Worm (Caenorhabditis elegans) whole organism, L1 larva: ENCODE results near the gene T01C8.2.

Experiments used
- C04F5.9 ChIP-seq: sonication (generic microtip); optimal IDR thresholded peaks from 2 replicates; lab custom pipeline; 2016; ENCODE audit warnings: missing genetic modification characterization, missing compliant biosample characterization
- C16A3.4 ChIP-seq: fragments of 150-350 bp; optimal IDR thresholded peaks from 2 replicates; lab custom pipeline; 2014; ENCODE audit warnings: missing biosample characterization, missing genetic modification characterization
- F16B12.6 ChIP-seq: fragments of 150-350 bp; optimal IDR thresholded peaks from 2 replicates; lab custom pipeline; 2014; ENCODE audit warnings: missing biosample characterization, missing genetic modification characterization
- blmp-1 ChIP-seq: fragments of 150-350 bp; optimal IDR thresholded peaks from 2 replicates; lab custom pipeline; 2014; ENCODE audit warnings: missing biosample characterization, missing genetic modification characterization
- ceh-88 ChIP-seq: fragments of 200-800 bp; sonication (Bioruptor generic); IDR thresholded peaks from 2 replicates; pipeline ENCODE4 v1.3.6; 2022; ENCODE audit warnings: missing genetic modification characterization, missing compliant biosample characterization
- efl-1 ChIP-seq, 4 experiments: fragments of 150-350 bp; optimal IDR thresholded peaks in 3 of 4; peaks in 1 of 4; 1 replicate in 1 of 4; 2 replicates in 3 of 4; lab custom pipeline; 2014; ENCODE audit warnings: missing biosample characterization in 2 of 4, missing genetic modification characterization in 2 of 4, missing genetic modification reagents in 2 of 4
- egl-13 ChIP-seq: sonication (generic microtip); optimal IDR thresholded peaks from 2 replicates; lab custom pipeline; 2016; ENCODE audit warnings: missing genotype, missing genetic modification reagents, missing genetic modification characterization, missing compliant biosample characterization
- elt-2 ChIP-seq: sonication (generic microtip); optimal IDR thresholded peaks from 2 replicates; lab custom pipeline; 2016; ENCODE audit warnings: missing genetic modification characterization, mild to moderate bottlenecking, inconsistent platforms, missing compliant biosample characterization, missing genetic modification reagents
- elt-3 ChIP-seq, 6 experiments: fragments of 150-350 bp in 1 of 6; sonication (generic microtip); optimal IDR thresholded peaks; 2 replicates each; lab custom pipeline; 2017 to 2018; ENCODE audit warnings: missing biosample characterization in 6 of 6, missing genetic modification characterization in 6 of 6, inconsistent platforms in 1 of 6
- fkh-10 ChIP-seq: sonication (generic microtip); optimal IDR thresholded peaks from 2 replicates; lab custom pipeline; 2017; ENCODE audit warnings: missing biosample characterization, missing genetic modification reagents, missing genetic modification characterization
- fkh-4 ChIP-seq: sonication (generic microtip); optimal IDR thresholded peaks from 2 replicates; lab custom pipeline; 2016; ENCODE audit warnings: missing compliant biosample characterization, missing genetic modification characterization, borderline replicate concordance
- fkh-8 ChIP-seq: sonication (generic microtip); optimal IDR thresholded peaks from 2 replicates; lab custom pipeline; 2016; ENCODE audit warnings: mild to moderate bottlenecking, missing genetic modification characterization, missing compliant biosample characterization
- fos-1 ChIP-seq: fragments of 150-350 bp; optimal IDR thresholded peaks from 2 replicates; lab custom pipeline; 2014; ENCODE audit warnings: missing biosample characterization, missing genetic modification characterization
- grh-1 ChIP-seq: fragments of 200-800 bp; sonication (Bioruptor generic); IDR thresholded peaks from 2 replicates; pipeline ENCODE4 v1.3.6; 2022; ENCODE audit warnings: missing genetic modification reagents, missing genetic modification characterization, missing compliant biosample characterization
- hlh-17 ChIP-seq: fragments of 200-800 bp; sonication (Bioruptor generic); optimal IDR thresholded peaks from 2 replicates; lab custom pipeline; 2018; ENCODE audit warnings: missing genetic modification characterization, mild to moderate bottlenecking, missing compliant biosample characterization, moderate library complexity, borderline replicate concordance
- hlh-4 ChIP-seq: sonication (generic microtip); optimal IDR thresholded peaks from 2 replicates; lab custom pipeline; 2016; ENCODE audit warnings: mild to moderate bottlenecking, missing genetic modification characterization, missing compliant biosample characterization
- isw-1 ChIP-seq: fragments of 200-800 bp; sonication (Bioruptor generic); IDR thresholded peaks from 2 replicates; pipeline ENCODE4 v1.3.6; 2022; ENCODE audit warnings: missing genetic modification characterization, missing compliant biosample characterization
- lin-13 ChIP-seq: fragments of 150-350 bp; optimal IDR thresholded peaks from 2 replicates; lab custom pipeline; 2014; ENCODE audit warnings: missing biosample characterization, missing genetic modification reagents, missing genetic modification characterization
- lin-14 ChIP-seq: fragments of 200-800 bp; sonication (Bioruptor generic); optimal IDR thresholded peaks from 2 replicates; lab custom pipeline; 2018; ENCODE audit warnings: mild to moderate bottlenecking, missing genetic modification characterization, moderate library complexity, missing compliant biosample characterization
- lin-15B ChIP-seq: fragments of 150-350 bp; sonication (generic microtip); optimal IDR thresholded peaks from 3 replicates; lab custom pipeline; 2014; ENCODE audit warnings: missing biosample characterization, missing genetic modification characterization
- lin-35 ChIP-seq, 2 experiments: fragments of 150-350 bp; optimal IDR thresholded peaks; 2 replicates each; lab custom pipeline; 2014; ENCODE audit warnings: missing biosample characterization in 2 of 2, missing genetic modification characterization in 2 of 2, missing genetic modification reagents in 2 of 2
- mdl-1 ChIP-seq, 2 experiments: fragments of 150-350 bp; optimal IDR thresholded peaks; 2 replicates each; lab custom pipeline; 2014 to 2017; ENCODE audit warnings: missing biosample characterization in 2 of 2, missing genetic modification characterization in 2 of 2, inconsistent platforms in 1 of 2
- mef-2 ChIP-seq: fragments of 150-350 bp; optimal IDR thresholded peaks from 2 replicates; lab custom pipeline; 2014; ENCODE audit warnings: missing biosample characterization, missing genetic modification characterization
- nhr-11 ChIP-seq: fragments of 150-350 bp; optimal IDR thresholded peaks from 2 replicates; lab custom pipeline; 2014; ENCODE audit warnings: missing biosample characterization, missing genetic modification characterization
- nhr-12 ChIP-seq: sonication (generic microtip); optimal IDR thresholded peaks from 2 replicates; lab custom pipeline; 2017; ENCODE audit warnings: missing biosample characterization, missing genetic modification characterization
- nhr-20 ChIP-seq: sonication (generic microtip); optimal IDR thresholded peaks from 2 replicates; lab custom pipeline; 2016; ENCODE audit warnings: mild to moderate bottlenecking, missing genetic modification characterization, missing compliant biosample characterization
- nhr-71 ChIP-seq: sonication (generic microtip); optimal IDR thresholded peaks from 2 replicates; lab custom pipeline; 2016; ENCODE audit warnings: mild to moderate bottlenecking, missing genetic modification characterization, moderate library complexity, missing compliant biosample characterization
- nhr-76 ChIP-seq: sonication (generic microtip); optimal IDR thresholded peaks from 2 replicates; lab custom pipeline; 2017; ENCODE audit warnings: missing biosample characterization, missing genetic modification characterization
- nhr-85 ChIP-seq: sonication (generic microtip); peaks from one replicate; lab custom pipeline; 2016; ENCODE audit warnings: missing genetic modification characterization, inconsistent platforms, missing compliant biosample characterization
- pax-3 ChIP-seq: fragments of 200-800 bp; sonication (Bioruptor generic); optimal IDR thresholded peaks from 2 replicates; lab custom pipeline; 2018; ENCODE audit warnings: mild to moderate bottlenecking, missing genetic modification characterization, moderate library complexity, missing compliant biosample characterization
- pqm-1 ChIP-seq: sonication (generic microtip); optimal IDR thresholded peaks from 3 replicates; lab custom pipeline; 2017; ENCODE audit warnings: missing biosample characterization, missing genetic modification characterization
- snu-23 ChIP-seq: sonication (generic microtip); optimal IDR thresholded peaks from 2 replicates; lab custom pipeline; 2016; ENCODE audit warnings: missing genetic modification characterization, missing compliant biosample characterization
- sox-4 ChIP-seq: sonication (generic microtip); optimal IDR thresholded peaks from 2 replicates; lab custom pipeline; 2016; ENCODE audit warnings: missing genetic modification characterization, missing compliant biosample characterization
- sptf-1 ChIP-seq: fragments of 150-350 bp; optimal IDR thresholded peaks from 2 replicates; lab custom pipeline; 2014; ENCODE audit warnings: missing biosample characterization, missing genetic modification characterization
- swsn-7 ChIP-seq: sonication (generic microtip); optimal IDR thresholded peaks from 2 replicates; lab custom pipeline; 2016; ENCODE audit warnings: missing genetic modification characterization, missing compliant biosample characterization
- tlp-1 ChIP-seq: fragments of 150-350 bp; optimal IDR thresholded peaks from 2 replicates; lab custom pipeline; 2014; ENCODE audit warnings: missing biosample characterization, missing genetic modification characterization
- unc-130 ChIP-seq: fragments of 150-350 bp; optimal IDR thresholded peaks from 2 replicates; lab custom pipeline; 2017; ENCODE audit warnings: missing biosample characterization, missing genetic modification characterization, inconsistent platforms
- unc-30 ChIP-seq: sonication (generic microtip); optimal IDR thresholded peaks from 2 replicates; lab custom pipeline; 2017; ENCODE audit warnings: missing biosample characterization, missing genetic modification characterization
- unc-86 ChIP-seq: sonication (generic microtip); optimal IDR thresholded peaks from 2 replicates; lab custom pipeline; 2016; ENCODE audit warnings: missing genetic modification characterization, missing compliant biosample characterization
- xbp-1 ChIP-seq: sonication (generic microtip); optimal IDR thresholded peaks from 2 replicates; lab custom pipeline; 2016; ENCODE audit warnings: missing genetic modification characterization, missing compliant biosample characterization
- zip-4 ChIP-seq: fragments of 200-800 bp; sonication (Bioruptor generic); optimal IDR thresholded peaks from 2 replicates; lab custom pipeline; 2018; ENCODE audit warnings: mild to moderate bottlenecking, missing genetic modification characterization, moderate library complexity, missing compliant biosample characterization
- ztf-11 ChIP-seq, 2 experiments: sonication (generic microtip); optimal IDR thresholded peaks; 2 replicates each; lab custom pipeline; 2016 to 2017; ENCODE audit warnings: missing genetic modification characterization in 2 of 2, missing biosample characterization in 1 of 2, missing compliant biosample characterization in 1 of 2

Gene T01C8.2

ce11 chrX:16775335-16775835, 10.9 kb upstream of the T01C8.2 start:
- no peak for TF ChIP-seq fos-1 (tag; lab: Kevin White, UChicago)
- TF ChIP-seq hlh-4, result no peak
- no peak for TF ChIP-seq unc-86 (tag; lab: Kevin White, UChicago)
- peak in 1 of 2 experiments; percentile 14 for TF ChIP-seq lin-35 (GFP tag; optimal IDR thresholded peaks at IDR 0.05; lab: Kevin White, UChicago)
- no peak for TF ChIP-seq efl-1 (optimal IDR thresholded peaks at IDR 0.05; lab: Kevin White, UChicago)
- no peak for TF ChIP-seq efl-1 (GFP tag; optimal IDR thresholded peaks at IDR 0.05 in 1 of 2; lab: Kevin White, UChicago)
- no peak for TF ChIP-seq C16A3.4
- TF ChIP-seq elt-2 (tag; lab: Kevin White, UChicago), result peak; percentile 80
- TF ChIP-seq fkh-8 (tag; lab: Kevin White, UChicago), result no peak
- no peak for TF ChIP-seq fkh-4 (tag; lab: Kevin White, UChicago)
- TF ChIP-seq unc-30 (tag; lab: Kevin White, UChicago), result no peak
- TF ChIP-seq snu-23, result peak; percentile 16
- TF ChIP-seq lin-14 (GFP tag; lab: Kevin White, UChicago), result peak; percentile 74
- peak in 1 of 2 experiments; percentile 30 for TF ChIP-seq mdl-1 (tag; optimal IDR thresholded peaks at IDR 0.05; lab: Kevin White, UChicago)
- TF ChIP-seq F16B12.6 (tag; lab: Kevin White, UChicago), result no peak
- no peak for TF ChIP-seq hlh-17 (GFP tag; lab: Kevin White, UChicago)
- TF ChIP-seq nhr-71 (tag; lab: Kevin White, UChicago), result peak; percentile 38
- TF ChIP-seq mef-2 (tag; lab: Kevin White, UChicago), result no peak
- no peak for TF ChIP-seq nhr-12 (tag; lab: Kevin White, UChicago)
- peak; percentile 15 for TF ChIP-seq pqm-1 (tag; lab: Kevin White, UChicago)
- TF ChIP-seq elt-3 (tag; optimal IDR thresholded peaks at IDR 0.05; lab: Kevin White, UChicago), result peak in 3 of 6 experiments; percentile 59 to 76 (median 68)
- TF ChIP-seq nhr-11, result no peak
- no peak for TF ChIP-seq ceh-88
- TF ChIP-seq unc-130 (tag; lab: Kevin White, UChicago), result no peak
- TF ChIP-seq nhr-20 (tag; lab: Kevin White, UChicago), result peak; percentile 56
- no peak for TF ChIP-seq nhr-76 (tag; lab: Kevin White, UChicago)
- no peak for TF ChIP-seq tlp-1 (tag; lab: Kevin White, UChicago)
- peak; percentile 79 for TF ChIP-seq nhr-85
- no peak for TF ChIP-seq lin-15B (tag; lab: Kevin White, UChicago)
- no peak for TF ChIP-seq pax-3 (tag; lab: Kevin White, UChicago)
- TF ChIP-seq C04F5.9 (tag; lab: Kevin White, UChicago), result no peak
- peak; percentile 88 for TF ChIP-seq blmp-1 (tag; lab: Kevin White, UChicago)
- TF ChIP-seq ztf-11 (tag; optimal IDR thresholded peaks at IDR 0.05; lab: Kevin White, UChicago), result no peak
- TF ChIP-seq lin-13, result no peak
- TF ChIP-seq swsn-7, result no peak
- TF ChIP-seq, all 84 proteins: peak for 11

- TF ChIP-seq C04F5.9 (tag; lab: Kevin White, UChicago) (no peak), zip-4 (GFP tag; lab: Kevin White, UChicago) (no peak), isw-1 (GFP tag; lab: Robert Waterston, UW) (no peak), hlh-17 (GFP tag; lab: Kevin White, UChicago) (no peak), ceh-88 (no peak), sox-4 (no peak), egl-13 (tag; lab: Kevin White, UChicago) (no peak), xbp-1 (tag; lab: Kevin White, UChicago) (no peak), grh-1 (GFP tag; lab: Robert Waterston, UW) (no peak), unc-86 (tag; lab: Kevin White, UChicago) (no peak), fkh-10 (GFP tag; lab: Kevin White, UChicago) (no peak), mdl-1 (tag; optimal IDR thresholded peaks at IDR 0.05; lab: Kevin White, UChicago) (no peak), sptf-1 (no peak), lin-13 (no peak)
- TF ChIP-seq, all 84 proteins: peak for 0
Observed at ce11 chrX:16782797-16783259, 3.4 kb upstream of the T01C8.2 start, which contains the start of gene T01C8.3. Gene T01C8.3 (minus strand): TSS chrX:16783209.
